Worm (Caenorhabditis elegans) whole organism, midembryonic: ENCODE results near the gene srx-12.

ENCODE experiments used
- cog-1 ChIP-seq: sonication (generic microtip); optimal IDR thresholded peaks from 2 replicates; lab custom pipeline; 2016; ENCODE audit warnings: missing genetic modification characterization, missing compliant biosample characterization
- flt-1 ChIP-seq: fragments of 200-800 bp; sonication (Bioruptor generic); IDR thresholded peaks from 2 replicates; pipeline ENCODE4 v1.3.6; 2022; ENCODE audit warnings: missing genetic modification characterization, missing compliant biosample characterization
- med-1 ChIP-seq: sonication (generic microtip); optimal IDR thresholded peaks from 2 replicates; lab custom pipeline; 2017; ENCODE audit warnings: missing genetic modification characterization, mild to moderate bottlenecking, missing compliant biosample characterization, antibody characterized with exemption, missing genetic modification reagents; ENCODE audit not compliant: insufficient read depth
- ref-1 ChIP-seq: fragments of 200-800 bp; sonication (Bioruptor generic); conservative IDR thresholded peaks from 2 replicates; pipeline ENCODE4 v1.3.6; 2022; ENCODE audit warnings: missing genetic modification reagents, missing genetic modification characterization, missing compliant biosample characterization
- tab-1 ChIP-seq: fragments of 200-800 bp; sonication (Bioruptor generic); IDR thresholded peaks from 2 replicates; pipeline ENCODE4 v1.3.6; 2022; ENCODE audit warnings: missing genetic modification characterization, missing compliant biosample characterization
- ztf-23 ChIP-seq: fragments of 200-800 bp; sonication (Bioruptor generic); IDR thresholded peaks from 2 replicates; pipeline ENCODE4 v1.3.6; 2022; ENCODE audit warnings: missing genetic modification reagents, missing genetic modification characterization, missing compliant biosample characterization
- ztf-29 ChIP-seq: fragments of 200-800 bp; sonication (Bioruptor generic); IDR thresholded peaks from 2 replicates; pipeline ENCODE4 v1.3.6; 2022; ENCODE audit warnings: missing genetic modification reagents, missing genetic modification characterization, missing compliant biosample characterization

- TF ChIP-seq ztf-23 (no peak), flt-1 (GFP tag; lab: Robert Waterston, UW) (no peak), ztf-29 (no peak), med-1 (no peak), cog-1 (tag; lab: Kevin White, UChicago) (no peak), tab-1 (GFP tag; lab: Robert Waterston, UW) (no peak), ref-1 (no peak)
Observed at ce11 chrIV:1097153-1097552, 51.4 kb downstream of the srx-12 start, which contains the start of gene cox-18.
